Worm (Caenorhabditis elegans) whole organism, young adult: ENCODE measurements around the gene R05G6.10.

Experiments used
- B0019.2 ChIP-seq: fragments of 200-800 bp; sonication (Bioruptor generic); conservative IDR thresholded peaks from 2 replicates; pipeline ENCODE4 v1.3.6; 2022; ENCODE audit warnings: missing genetic modification reagents, missing genetic modification characterization, missing compliant biosample characterization
- B0336.3 ChIP-seq: fragments of 200-800 bp; sonication (Bioruptor generic); IDR thresholded peaks from 2 replicates; pipeline ENCODE4 v1.3.6; 2022; ENCODE audit warnings: missing genetic modification characterization, missing compliant biosample characterization
- C06A6.2 ChIP-seq: fragments of 200-800 bp; sonication (Bioruptor generic); conservative IDR thresholded peaks from 2 replicates; pipeline ENCODE4 v1.3.6; 2022; ENCODE audit warnings: missing genetic modification characterization, missing compliant biosample characterization
- F33H1.4 ChIP-seq: fragments of 200-800 bp; sonication (Bioruptor generic); IDR thresholded peaks from 2 replicates; pipeline ENCODE4 v1.3.6; 2022; ENCODE audit warnings: missing genetic modification reagents, missing genetic modification characterization, missing compliant biosample characterization
- F57A8.1 ChIP-seq: fragments of 200-800 bp; sonication (Bioruptor generic); optimal IDR thresholded peaks from 2 replicates; lab custom pipeline; 2018; ENCODE audit warnings: mild to moderate bottlenecking, missing genetic modification characterization, moderate library complexity, missing compliant biosample characterization
- Y53G8AR.9 ChIP-seq: fragments of 200-800 bp; sonication (Bioruptor generic); conservative IDR thresholded peaks from 2 replicates; pipeline ENCODE4 v1.3.6; 2022; ENCODE audit warnings: missing genetic modification reagents, missing genetic modification characterization, missing compliant biosample characterization
- Y56A3A.18 ChIP-seq: fragments of 200-800 bp; sonication (Bioruptor generic); IDR thresholded peaks from 2 replicates; pipeline ENCODE4 v1.3.6; 2022; ENCODE audit warnings: missing genetic modification reagents, missing genetic modification characterization, missing compliant biosample characterization
- attf-3 ChIP-seq: fragments of 200-800 bp; sonication (Bioruptor generic); conservative IDR thresholded peaks from 2 replicates; pipeline ENCODE4 v1.3.6; 2022; ENCODE audit warnings: missing genetic modification reagents, missing genetic modification characterization, missing compliant biosample characterization
- attf-5 ChIP-seq: fragments of 200-800 bp; sonication (Bioruptor generic); optimal IDR thresholded peaks from 2 replicates; lab custom pipeline; 2018; ENCODE audit warnings: mild to moderate bottlenecking, missing genetic modification characterization, missing compliant biosample characterization
- bed-1 ChIP-seq: fragments of 200-800 bp; sonication (Bioruptor generic); IDR thresholded peaks from 2 replicates; pipeline ENCODE4 v1.3.6; 2022; ENCODE audit warnings: missing genetic modification reagents, missing genetic modification characterization, missing compliant biosample characterization
- bed-2 ChIP-seq: fragments of 200-800 bp; sonication (Bioruptor generic); IDR thresholded peaks from 2 replicates; pipeline ENCODE4 v1.3.6; 2022; ENCODE audit warnings: missing genetic modification reagents, missing genetic modification characterization, missing compliant biosample characterization
- cebp-2 ChIP-seq: fragments of 200-800 bp; sonication (Bioruptor generic); IDR thresholded peaks from 2 replicates; pipeline ENCODE4 v1.3.6; 2022; ENCODE audit warnings: missing genetic modification characterization, missing compliant biosample characterization
- ceh-27 ChIP-seq: fragments of 200-800 bp; sonication (Bioruptor generic); optimal IDR thresholded peaks from 2 replicates; lab custom pipeline; 2018; ENCODE audit warnings: mild to moderate bottlenecking, missing genetic modification characterization, moderate library complexity, missing compliant biosample characterization
- dpl-1 ChIP-seq: fragments of 150-350 bp; optimal IDR thresholded peaks from 2 replicates; lab custom pipeline; 2014; ENCODE audit warnings: missing biosample characterization, missing genetic modification reagents, missing genetic modification characterization
- efl-1 ChIP-seq: fragments of 150-350 bp; optimal IDR thresholded peaks from 2 replicates; lab custom pipeline; 2014; ENCODE audit warnings: missing biosample characterization, missing genetic modification reagents, missing genetic modification characterization
- egl-18 ChIP-seq: fragments of 200-800 bp; sonication (Bioruptor generic); IDR thresholded peaks from 2 replicates; pipeline ENCODE4 v1.3.6; 2022; ENCODE audit warnings: missing genetic modification reagents, missing genetic modification characterization, missing compliant biosample characterization
- egl-44 ChIP-seq: fragments of 200-800 bp; sonication (Bioruptor generic); IDR thresholded peaks from 2 replicates; pipeline ENCODE4 v1.3.6; 2022; ENCODE audit warnings: missing genetic modification reagents, missing genetic modification characterization, missing compliant biosample characterization
- ekl-4 ChIP-seq: fragments of 200-800 bp; sonication (Bioruptor generic); IDR thresholded peaks from 2 replicates; pipeline ENCODE4 v1.3.6; 2022; ENCODE audit warnings: missing genetic modification reagents, missing genetic modification characterization, missing compliant biosample characterization
- gei-17 ChIP-seq: fragments of 200-800 bp; sonication (Bioruptor generic); optimal IDR thresholded peaks from 2 replicates; lab custom pipeline; 2018; ENCODE audit warnings: mild to moderate bottlenecking, missing genetic modification characterization, missing compliant biosample characterization
- hlh-12 ChIP-seq: sonication (generic microtip); optimal IDR thresholded peaks from 2 replicates; lab custom pipeline; 2016; ENCODE audit warnings: missing genetic modification characterization, missing compliant biosample characterization
- hlh-26 ChIP-seq: fragments of 200-800 bp; sonication (Bioruptor generic); conservative IDR thresholded peaks from 2 replicates; pipeline ENCODE4 v1.3.6; 2022; ENCODE audit warnings: missing genetic modification reagents, missing genetic modification characterization, missing compliant biosample characterization
- hmg-1.2 ChIP-seq: fragments of 200-800 bp; sonication (Bioruptor generic); IDR thresholded peaks from 2 replicates; pipeline ENCODE4 v1.3.6; 2022; ENCODE audit warnings: missing genetic modification reagents, missing genetic modification characterization, missing compliant biosample characterization
- lin-40 ChIP-seq: sonication (generic microtip); optimal IDR thresholded peaks from 2 replicates; lab custom pipeline; 2016; ENCODE audit warnings: missing genetic modification characterization, mild to moderate bottlenecking, missing compliant biosample characterization, missing genotype, missing genetic modification reagents
- lsl-1 ChIP-seq: fragments of 200-800 bp; sonication (Bioruptor generic); optimal IDR thresholded peaks from 2 replicates; lab custom pipeline; 2018; ENCODE audit warnings: mild to moderate bottlenecking, missing genetic modification characterization, moderate library complexity, missing compliant biosample characterization
- madf-10 ChIP-seq: sonication (generic microtip); optimal IDR thresholded peaks from 2 replicates; lab custom pipeline; 2016; ENCODE audit warnings: mild to moderate bottlenecking, missing genetic modification characterization, missing compliant biosample characterization
- madf-3 ChIP-seq: fragments of 200-800 bp; sonication (Bioruptor generic); IDR thresholded peaks from 2 replicates; pipeline ENCODE4 v1.3.6; 2022; ENCODE audit warnings: missing genetic modification reagents, missing genetic modification characterization, missing compliant biosample characterization
- madf-6 ChIP-seq: fragments of 200-800 bp; sonication (Bioruptor generic); IDR thresholded peaks from 2 replicates; pipeline ENCODE4 v1.3.6; 2022; ENCODE audit warnings: missing genetic modification reagents, missing genetic modification characterization, missing compliant biosample characterization
- nfya-2 ChIP-seq: fragments of 200-800 bp; sonication (Bioruptor generic); IDR thresholded peaks from 2 replicates; pipeline ENCODE4 v1.3.6; 2022; ENCODE audit warnings: missing genetic modification reagents, missing genetic modification characterization, missing compliant biosample characterization
- nfyb-1 ChIP-seq: fragments of 200-800 bp; sonication (Bioruptor generic); IDR thresholded peaks from 2 replicates; pipeline ENCODE4 v1.3.6; 2022; ENCODE audit warnings: missing genetic modification reagents, missing genetic modification characterization, missing compliant biosample characterization
- nhr-179 ChIP-seq: sonication (generic microtip); optimal IDR thresholded peaks from 2 replicates; lab custom pipeline; 2016; ENCODE audit warnings: mild to moderate bottlenecking, missing genetic modification characterization, missing compliant biosample characterization
- nhr-80 ChIP-seq: sonication (generic microtip); optimal IDR thresholded peaks from 2 replicates; lab custom pipeline; 2016; ENCODE audit warnings: missing genetic modification characterization, missing compliant biosample characterization
- rec-8 ChIP-seq, 2 experiments: sonication (generic microtip); optimal IDR thresholded peaks; 2 replicates each; lab custom pipeline; 2016; ENCODE audit warnings: mild to moderate bottlenecking in 2 of 2, missing genetic modification characterization in 2 of 2, missing genetic modification reagents in 2 of 2, missing genotype in 2 of 2, missing biosample characterization in 1 of 2, missing compliant biosample characterization in 1 of 2, moderate library complexity in 1 of 2
- repo-1 ChIP-seq: sonication (generic microtip); optimal IDR thresholded peaks from 2 replicates; lab custom pipeline; 2017; ENCODE audit warnings: mild to moderate bottlenecking, missing genetic modification characterization, missing compliant biosample characterization
- rpc-1 ChIP-seq, 2 experiments: fragments of 150-350 bp in 1 of 2; sonication (generic microtip) in 1 of 2; optimal IDR thresholded peaks; 2 replicates each; lab custom pipeline; 2014 to 2018; ENCODE audit warnings: missing biosample characterization in 1 of 2, missing genetic modification characterization in 1 of 2, missing genetic modification reagents in 1 of 2, missing genotype in 1 of 2
- snpc-1.1 ChIP-seq: sonication (generic microtip); optimal IDR thresholded peaks from 2 replicates; lab custom pipeline; 2017; ENCODE audit warnings: missing genetic modification characterization, mild to moderate bottlenecking, missing compliant biosample characterization, antibody characterized with exemption, moderate library complexity, missing genotype, missing genetic modification reagents; ENCODE audit not compliant: insufficient read depth
- snpc-1.3 ChIP-seq: sonication (generic microtip); optimal IDR thresholded peaks from 2 replicates; lab custom pipeline; 2017; ENCODE audit warnings: missing genetic modification characterization, mild to moderate bottlenecking, missing compliant biosample characterization, antibody characterized with exemption, moderate library complexity, missing genotype, missing genetic modification reagents; ENCODE audit not compliant: insufficient read depth
- snpc-4 ChIP-seq, 5 experiments: fragments of 150-350 bp in 1 of 5; sonication (generic microtip) in 4 of 5; optimal IDR thresholded peaks; 2 replicates each; lab custom pipeline; 2014 to 2018; ENCODE audit warnings: missing genetic modification characterization in 5 of 5, missing biosample characterization in 3 of 5, antibody characterized with exemption in 2 of 5, mild to moderate bottlenecking in 2 of 5, missing compliant biosample characterization in 2 of 5, missing genotype in 2 of 5, moderate library complexity in 2 of 5, missing genetic modification reagents in 1 of 5
- tbx-9 ChIP-seq: sonication (generic microtip); optimal IDR thresholded peaks from 2 replicates; lab custom pipeline; 2016; ENCODE audit warnings: borderline replicate concordance, missing genetic modification characterization, inconsistent platforms, missing compliant biosample characterization
- tlf-1 ChIP-seq: fragments of 200-800 bp; sonication (Bioruptor generic); optimal IDR thresholded peaks from 2 replicates; lab custom pipeline; 2018; ENCODE audit warnings: mild to moderate bottlenecking, missing genetic modification characterization, missing compliant biosample characterization
- unc-62 ChIP-seq: fragments of 150-350 bp; optimal IDR thresholded peaks from 2 replicates; lab custom pipeline; 2014; ENCODE audit warnings: missing biosample characterization, missing genetic modification reagents, missing genetic modification characterization
- zfh-2 ChIP-seq: fragments of 200-800 bp; sonication (Bioruptor generic); conservative IDR thresholded peaks from 2 replicates; pipeline ENCODE4 v1.3.6; 2022; ENCODE audit warnings: missing genetic modification reagents, missing genetic modification characterization, missing compliant biosample characterization
- zim-3 ChIP-seq: sonication (generic microtip); optimal IDR thresholded peaks from 2 replicates; lab custom pipeline; 2017; ENCODE audit warnings: mild to moderate bottlenecking, missing genetic modification characterization, moderate library complexity, missing compliant biosample characterization
- ztf-22 ChIP-seq: fragments of 200-800 bp; sonication (Bioruptor generic); optimal IDR thresholded peaks from 2 replicates; lab custom pipeline; 2018; ENCODE audit warnings: mild to moderate bottlenecking, missing genetic modification characterization, moderate library complexity, missing compliant biosample characterization
- ztf-28 ChIP-seq: fragments of 200-800 bp; sonication (Bioruptor generic); IDR thresholded peaks from 2 replicates; pipeline ENCODE4 v1.3.6; 2022; ENCODE audit warnings: missing genetic modification reagents, missing genetic modification characterization, missing compliant biosample characterization
- ztf-3 ChIP-seq: fragments of 200-800 bp; sonication (Bioruptor generic); optimal IDR thresholded peaks from 2 replicates; lab custom pipeline; 2018; ENCODE audit warnings: mild to moderate bottlenecking, missing genetic modification characterization, missing compliant biosample characterization

The R05G6.10 gene

DNA sequence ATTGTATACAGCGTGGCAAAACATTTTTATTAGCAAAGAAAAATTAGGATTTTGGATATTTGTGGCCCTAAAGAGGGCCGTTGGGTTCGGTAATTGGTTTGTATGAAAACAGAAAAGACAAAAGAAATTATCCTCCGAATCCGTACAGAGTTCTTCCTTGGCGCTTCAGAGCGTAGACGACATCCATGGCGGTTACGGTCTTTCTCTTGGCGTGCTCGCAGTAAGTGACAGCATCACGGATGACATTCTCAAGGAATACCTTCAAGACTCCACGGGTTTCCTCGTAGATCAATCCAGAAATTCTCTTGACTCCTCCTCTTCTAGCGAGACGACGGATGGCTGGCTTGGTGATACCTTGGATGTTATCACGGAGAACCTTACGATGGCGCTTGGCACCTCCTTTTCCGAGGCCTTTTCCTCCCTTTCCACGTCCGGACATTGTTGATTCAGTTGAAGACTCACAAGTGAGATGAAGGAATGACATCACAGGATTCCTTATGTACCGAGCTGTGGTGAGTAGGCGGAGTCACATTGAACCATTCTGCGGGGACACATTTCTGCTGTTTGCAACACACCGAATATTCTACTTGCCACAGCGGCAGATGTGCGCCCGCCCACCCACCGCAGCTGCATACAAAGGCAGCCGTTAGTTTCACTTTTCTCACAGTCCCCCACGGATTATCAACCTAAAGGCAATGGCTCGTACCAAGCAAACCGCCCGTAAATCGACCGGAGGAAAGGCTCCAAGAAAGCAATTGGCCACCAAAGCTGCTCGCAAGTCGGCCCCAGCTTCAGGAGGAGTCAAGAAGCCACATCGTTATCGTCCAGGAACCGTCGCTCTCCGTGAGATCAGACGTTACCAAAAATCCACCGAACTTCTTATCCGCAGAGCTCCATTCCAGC lies 54.5 kb downstream of the R05G6.10 start, which contains the start of the genes his-60 and his-59:
his-60 (minus strand) TSS at position 439 of the 903 bp plus-strand sequence.
his-59 (plus strand) TSS at position 696 of the 903 bp plus-strand sequence.
- TF ChIP-seq tbx-9 (tag; lab: Kevin White, UChicago) (no peak), snpc-1.3 (peak; percentile 79), C06A6.2 (GFP tag; lab: Robert Waterston, UW) (no peak), egl-18 (GFP tag; lab: Robert Waterston, UW) (no peak), hlh-12 (no peak), nhr-80 (tag; lab: Kevin White, UChicago) (no peak), Y56A3A.18 (GFP tag; lab: Robert Waterston, UW) (no peak), tlf-1 (GFP tag; lab: Kevin White, UChicago) (peak; percentile 76), B0019.2 (GFP tag; lab: Robert Waterston, UW) (no peak), hmg-1.2 (GFP tag; lab: Robert Waterston, UW) (peak; percentile 41; the same call in 1 of the 2 replicates), lin-40 (tag; lab: Kevin White, UChicago) (no peak), rpc-1 (optimal IDR thresholded peaks at IDR 0.05; lab: Kevin White, UChicago) (no peak), rpc-1 (tag; optimal IDR thresholded peaks at IDR 0.05; lab: Kevin White, UChicago) (no peak), ztf-22 (GFP tag; lab: Kevin White, UChicago) (no peak), nhr-179 (tag; lab: Kevin White, UChicago) (no peak), attf-5 (GFP tag; lab: Kevin White, UChicago) (peak; percentile 9), efl-1 (GFP tag; lab: Kevin White, UChicago) (no peak), hlh-26 (GFP tag; lab: Robert Waterston, UW) (no peak), ceh-27 (GFP tag; lab: Kevin White, UChicago) (peak; percentile 13), cebp-2 (GFP tag; lab: Robert Waterston, UW) (0 out of 2 replicates have a peak, but pooled peaks have one; percentile 58), madf-3 (GFP tag; lab: Robert Waterston, UW) (peak; percentile 62; the same call in 1 of the 2 replicates), attf-3 (GFP tag; lab: Robert Waterston, UW) (0 out of 2 replicates have a peak, but pooled peaks have one; percentile 7), rec-8 (tag; optimal IDR thresholded peaks at IDR 0.05; lab: Kevin White, UChicago) (peak in 1 of 2 experiments; percentile 77), madf-6 (GFP tag; lab: Robert Waterston, UW) (peak; percentile 72), bed-1 (GFP tag; lab: Robert Waterston, UW) (no peak), unc-62 (no peak), zim-3 (tag; lab: Kevin White, UChicago) (peak; percentile 59), madf-10 (tag; lab: Kevin White, UChicago) (no peak), egl-44 (peak; percentile 88), ztf-28 (GFP tag; lab: Robert Waterston, UW) (no peak), dpl-1 (GFP tag; lab: Kevin White, UChicago) (no peak), gei-17 (no peak), zfh-2 (GFP tag; lab: Robert Waterston, UW) (no peak; the same call in 1 of the 2 replicates), repo-1 (no peak), snpc-1.1 (no peak), B0336.3 (GFP tag; lab: Robert Waterston, UW) (peak; percentile 77), nfya-2 (GFP tag; lab: Robert Waterston, UW) (no peak), Y53G8AR.9 (GFP tag; lab: Robert Waterston, UW) (peak; percentile 85), F33H1.4 (0 out of 2 replicates have a peak, but pooled peaks have one; percentile 24), snpc-4 (GFP tag; optimal IDR thresholded peaks at IDR 0.05; lab: Kevin White, UChicago) (peak; percentile 35), snpc-4 (tag; optimal IDR thresholded peaks at IDR 0.05; lab: Kevin White, UChicago) (peak; percentile 4 to 64 (median 48)), ekl-4 (GFP tag; lab: Robert Waterston, UW) (peak; percentile 64; the same call in 1 of the 2 replicates), F57A8.1 (GFP tag; lab: Kevin White, UChicago) (peak; percentile 41), nfyb-1 (no peak), lsl-1 (GFP tag; lab: Kevin White, UChicago) (peak; percentile 59), ztf-3 (GFP tag; lab: Kevin White, UChicago) (no peak), bed-2 (GFP tag; lab: Robert Waterston, UW) (no peak)
